Worm (Caenorhabditis elegans): ENCODE results near the gene che-2.

DNA sequence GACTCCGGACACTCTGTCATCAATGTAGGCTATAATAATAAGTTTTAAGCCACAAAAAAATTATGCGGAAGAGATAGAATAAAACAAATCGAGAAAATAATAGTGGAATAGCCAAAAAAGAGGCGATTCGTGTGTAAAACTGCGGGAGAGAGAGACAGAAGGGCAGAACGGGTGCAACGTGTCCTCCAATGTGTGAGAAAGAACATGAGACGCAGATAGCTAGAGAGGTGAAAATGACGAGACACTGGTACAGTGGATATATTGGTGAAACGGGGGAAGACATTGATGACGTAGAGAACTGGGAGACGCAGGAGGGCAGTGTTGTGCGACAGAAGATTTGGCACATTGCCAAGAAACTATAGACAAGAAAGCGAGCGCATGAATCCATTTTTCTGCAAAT, 54.5 kb downstream of the che-2 start, which contains the start of gene F28C10.3:
- no peak for TF ChIP-seq ceh-36 (tag; optimal IDR thresholded peaks at IDR 0.05)
- TF ChIP-seq ama-1 (optimal IDR thresholded peaks at IDR 0.05) = no peak
- no peak for TF ChIP-seq hmbx-1 (tag; optimal IDR thresholded peaks at IDR 0.05)

All from whole organism, early embryonic.